Fruit fly (Drosophila melanogaster) whole organism, embryonic: ENCODE results near the gene CG45428.
A peak's percentile ranks its signal among the peaks of the same experiment; 100 is the strongest.

ENCODE experiments used
- Adf1 ChIP-seq: fragments of 200-800 bp; sonication (Bioruptor generic); IDR thresholded peaks from 2 replicates; pipeline ENCODE4 v1.3.6; 2022; ENCODE audit warnings: missing biosample characterization, missing genetic modification characterization
- BtbVII ChIP-seq: fragments of 200-800 bp; sonication (Bioruptor generic); optimal IDR thresholded peaks from 3 replicates; lab custom pipeline; 2017; ENCODE audit warnings: missing biosample characterization, mild to moderate bottlenecking, missing genetic modification characterization
- CG10543 ChIP-seq: fragments of 200-800 bp; sonication (Bioruptor generic); optimal IDR thresholded peaks from 3 replicates; lab custom pipeline; 2017; ENCODE audit warnings: missing biosample characterization, mild to moderate bottlenecking, missing genetic modification characterization, moderate library complexity
- CG12391 ChIP-seq: fragments of 200-800 bp; sonication (Bioruptor generic); optimal IDR thresholded peaks from 3 replicates; lab custom pipeline; 2018; ENCODE audit warnings: missing biosample characterization, mild to moderate bottlenecking, missing genetic modification characterization, moderate library complexity
- CG12659 ChIP-seq: fragments of 200-800 bp; sonication (Bioruptor generic); optimal IDR thresholded peaks from 3 replicates; lab custom pipeline; 2017; ENCODE audit warnings: mild to moderate bottlenecking, missing biosample characterization, missing genetic modification reagents, missing genetic modification characterization
- CG13894 ChIP-seq: fragments of 200-800 bp; sonication (Bioruptor generic); optimal IDR thresholded peaks from 3 replicates; lab custom pipeline; 2018; ENCODE audit warnings: missing biosample characterization, mild to moderate bottlenecking, missing genetic modification characterization, moderate library complexity
- CG17612 ChIP-seq: fragments of 200-800 bp; sonication (Bioruptor generic); IDR thresholded peaks from 2 replicates; pipeline ENCODE4 v1.3.6; 2022; ENCODE audit warnings: missing biosample characterization, missing genetic modification characterization
- CG1832 ChIP-seq: fragments of 200-800 bp; sonication (Bioruptor generic); optimal IDR thresholded peaks from 2 replicates; lab custom pipeline; 2017; ENCODE audit warnings: missing biosample characterization, mild to moderate bottlenecking, missing genetic modification characterization, inconsistent platforms
- CG18599 ChIP-seq: fragments of 200-800 bp; sonication (Bioruptor generic); optimal IDR thresholded peaks from 3 replicates; lab custom pipeline; 2017; ENCODE audit warnings: missing biosample characterization, missing genetic modification characterization, mild to moderate bottlenecking, moderate library complexity, missing genetic modification reagents
- CG31224 ChIP-seq: fragments of 200-800 bp; sonication (Bioruptor generic); IDR thresholded peaks from 2 replicates; pipeline ENCODE4 v1.3.6; 2022; ENCODE audit warnings: missing biosample characterization, missing genetic modification characterization
- CG3407 ChIP-seq: fragments of 200-800 bp; sonication (Bioruptor generic); optimal IDR thresholded peaks from 2 replicates; lab custom pipeline; 2018; ENCODE audit warnings: missing biosample characterization, mild to moderate bottlenecking, missing genetic modification characterization
- CG34422 ChIP-seq: fragments of 200-800 bp; sonication (Bioruptor generic); IDR thresholded peaks from 3 replicates; pipeline ENCODE4 v1.3.6; 2022; ENCODE audit warnings: missing biosample characterization, missing genetic modification characterization
- CG3726 ChIP-seq: fragments of 200-800 bp; sonication (Bioruptor generic); IDR thresholded peaks from 3 replicates; pipeline ENCODE4, ENCODE4 v1.3.6; 2022; ENCODE audit warnings: missing biosample characterization, missing genetic modification characterization
- CG6791 ChIP-seq: fragments of 200-800 bp; sonication (Bioruptor generic); IDR thresholded peaks from 3 replicates; pipeline ENCODE4 v1.3.6; 2022; ENCODE audit warnings: missing biosample characterization, missing genetic modification characterization; ENCODE audit not compliant: partially characterized antibody
- CHES-1-like ChIP-seq: fragments of 200-800 bp; sonication (Bioruptor generic); optimal IDR thresholded peaks from 2 replicates; lab custom pipeline; 2016; ENCODE audit warnings: missing biosample characterization, missing genetic modification characterization
- Deaf1 ChIP-seq: fragments of 200-800 bp; optimal IDR thresholded peaks from 3 replicates; lab custom pipeline; 2019; ENCODE audit warnings: missing biosample characterization, mild to moderate bottlenecking, missing genetic modification characterization, moderate library complexity
- Drgx ChIP-seq: fragments of 200-800 bp; sonication (Bioruptor generic); IDR thresholded peaks from 2 replicates; pipeline ENCODE4 v1.3.6; 2022; ENCODE audit warnings: missing biosample characterization, missing genetic modification characterization
- Gsc ChIP-seq: fragments of 200-800 bp; sonication (Bioruptor generic); IDR thresholded peaks from 2 replicates; pipeline ENCODE4 v1.3.6; 2022; ENCODE audit warnings: missing biosample characterization, missing genetic modification characterization
- HmgZ ChIP-seq: fragments of 200-800 bp; sonication (Bioruptor generic); optimal IDR thresholded peaks from 2 replicates; lab custom pipeline; 2018; ENCODE audit warnings: missing biosample characterization, mild to moderate bottlenecking, missing genetic modification characterization
- MBD-R2 ChIP-seq: fragments of 200-800 bp; sonication (Bioruptor generic); IDR thresholded peaks from 2 replicates; pipeline ENCODE4 v1.3.6; 2022; ENCODE audit warnings: missing biosample characterization, missing genetic modification characterization
- MTF-1 ChIP-seq: fragments of 200-800 bp; sonication (Bioruptor generic); optimal IDR thresholded peaks from 2 replicates; lab custom pipeline; 2018; ENCODE audit warnings: missing biosample characterization, mild to moderate bottlenecking, missing genetic modification characterization, borderline replicate concordance
- Med ChIP-seq: fragments of 200-800 bp; sonication (Bioruptor generic); peaks from one replicate; lab custom pipeline; 2016; ENCODE audit warnings: missing biosample characterization, missing genetic modification characterization, mild to moderate bottlenecking, inconsistent platforms, moderate library complexity
- NFAT ChIP-seq: fragments of 200-800 bp; sonication (Bioruptor generic); IDR thresholded peaks from 2 replicates; pipeline ENCODE4 v1.3.6; 2022; ENCODE audit warnings: missing biosample characterization, missing genetic modification characterization
- Nf-YC ChIP-seq: fragments of 200-800 bp; optimal IDR thresholded peaks from 3 replicates; lab custom pipeline; 2019; ENCODE audit warnings: missing biosample characterization, mild to moderate bottlenecking, missing genetic modification characterization, moderate library complexity
- Oaz ChIP-seq: fragments of 200-800 bp; sonication (Bioruptor generic); IDR thresholded peaks from 2 replicates; pipeline ENCODE4 v1.3.6; 2022; ENCODE audit warnings: missing biosample characterization, missing genetic modification characterization
- Pdp1 ChIP-seq, 2 experiments: fragments of 200-800 bp; sonication (Bioruptor generic); optimal IDR thresholded peaks; 3 replicates each; lab custom pipeline; 2016; ENCODE audit warnings: missing biosample characterization in 2 of 2, missing genetic modification characterization in 2 of 2, mild to moderate bottlenecking in 1 of 2, moderate library complexity in 1 of 2
- Sox100B ChIP-seq: fragments of 200-800 bp; sonication (Bioruptor generic); optimal IDR thresholded peaks from 3 replicates; lab custom pipeline; 2018; ENCODE audit warnings: missing biosample characterization, mild to moderate bottlenecking, missing genetic modification characterization
- Sry-δ ChIP-seq: fragments of 200-800 bp; sonication (Bioruptor generic); optimal IDR thresholded peaks from 2 replicates; lab custom pipeline; 2016; ENCODE audit warnings: missing biosample characterization, missing genetic modification characterization
- TFAM ChIP-seq: fragments of 200-800 bp; sonication (Bioruptor generic); optimal IDR thresholded peaks from 2 replicates; lab custom pipeline; 2017; ENCODE audit warnings: missing biosample characterization, missing genetic modification characterization, inconsistent platforms
- Trl ChIP-seq, 3 experiments: fragments of >200 bp in 2 of 3; fragments of 200-800 bp in 1 of 3; sonication (Bioruptor generic) in 1 of 3; optimal IDR thresholded peaks; 2 replicates in 1 of 3; 3 replicates in 2 of 3; lab custom pipeline; 2016 to 2017; ENCODE audit warnings: missing biosample characterization in 1 of 3, missing genetic modification characterization in 1 of 3
- cas ChIP-seq: fragments of 200-800 bp; sonication (Bioruptor generic); IDR thresholded peaks from 2 replicates; pipeline ENCODE4 v1.3.6; 2022; ENCODE audit warnings: missing biosample characterization, missing genetic modification characterization
- cg ChIP-seq: fragments of 200-800 bp; sonication (Bioruptor generic); optimal IDR thresholded peaks from 3 replicates; lab custom pipeline; 2019; ENCODE audit warnings: missing biosample characterization, mild to moderate bottlenecking, missing genetic modification characterization, moderate library complexity
- chinmo ChIP-seq: fragments of 200-800 bp; sonication (Bioruptor generic); IDR thresholded peaks from 4 replicates; pipeline ENCODE4 v1.3.6; 2022; ENCODE audit warnings: missing biosample characterization, missing genetic modification characterization; ENCODE audit not compliant: partially characterized antibody
- crol ChIP-seq: fragments of 200-800 bp; sonication (Bioruptor generic); IDR thresholded peaks from 2 replicates; pipeline ENCODE4 v1.3.6; 2022; ENCODE audit warnings: missing biosample characterization, missing genetic modification characterization
- cwo ChIP-seq: fragments of 200-800 bp; sonication (Bioruptor generic); optimal IDR thresholded peaks from 3 replicates; lab custom pipeline; 2017; ENCODE audit warnings: missing biosample characterization, missing genetic modification characterization, mild to moderate bottlenecking, moderate library complexity, missing genetic modification reagents
- grn ChIP-seq: fragments of 200-800 bp; sonication (Bioruptor generic); optimal IDR thresholded peaks from 3 replicates; lab custom pipeline; 2017; ENCODE audit warnings: missing biosample characterization, missing genetic modification characterization
- hb ChIP-seq: fragments of 200-800 bp; sonication (Bioruptor generic); IDR thresholded peaks from 3 replicates; pipeline ENCODE4 v1.3.6; 2022; ENCODE audit warnings: missing biosample characterization, missing genetic modification characterization; ENCODE audit not compliant: partially characterized antibody
- inv ChIP-seq: fragments of 200-800 bp; sonication (Bioruptor generic); IDR thresholded peaks from 2 replicates; pipeline ENCODE4 v1.3.6; 2022; ENCODE audit warnings: missing biosample characterization, missing genetic modification characterization; ENCODE audit not compliant: partially characterized antibody
- mirr ChIP-seq: fragments of 200-800 bp; sonication (Bioruptor generic); optimal IDR thresholded peaks from 3 replicates; lab custom pipeline; 2018; ENCODE audit warnings: missing biosample characterization, mild to moderate bottlenecking, missing genetic modification characterization
- nau ChIP-seq: fragments of 200-800 bp; sonication (Bioruptor generic); optimal IDR thresholded peaks from 3 replicates; lab custom pipeline; 2017; ENCODE audit warnings: missing biosample characterization, mild to moderate bottlenecking, missing genetic modification characterization, missing genetic modification reagents
- pho ChIP-seq: fragments of 200-800 bp; sonication (Bioruptor generic); optimal IDR thresholded peaks from 2 replicates; lab custom pipeline; 2016; ENCODE audit warnings: missing biosample characterization, missing genetic modification characterization
- ro ChIP-seq: fragments of 200-800 bp; sonication (Bioruptor generic); IDR thresholded peaks from 2 replicates; pipeline ENCODE4 v1.3.6; 2022; ENCODE audit warnings: missing biosample characterization, missing genetic modification characterization
- sna ChIP-seq: fragments of 200-800 bp; sonication (Bioruptor generic); IDR thresholded peaks from 2 replicates; pipeline ENCODE4 v1.3.6; 2022; ENCODE audit warnings: missing biosample characterization, missing genetic modification characterization; ENCODE audit not compliant: partially characterized antibody
- sug ChIP-seq: fragments of 200-800 bp; optimal IDR thresholded peaks from 2 replicates; lab custom pipeline; 2019; ENCODE audit warnings: missing biosample characterization, mild to moderate bottlenecking, missing genetic modification characterization, moderate library complexity

The CG45428 gene

DNA sequence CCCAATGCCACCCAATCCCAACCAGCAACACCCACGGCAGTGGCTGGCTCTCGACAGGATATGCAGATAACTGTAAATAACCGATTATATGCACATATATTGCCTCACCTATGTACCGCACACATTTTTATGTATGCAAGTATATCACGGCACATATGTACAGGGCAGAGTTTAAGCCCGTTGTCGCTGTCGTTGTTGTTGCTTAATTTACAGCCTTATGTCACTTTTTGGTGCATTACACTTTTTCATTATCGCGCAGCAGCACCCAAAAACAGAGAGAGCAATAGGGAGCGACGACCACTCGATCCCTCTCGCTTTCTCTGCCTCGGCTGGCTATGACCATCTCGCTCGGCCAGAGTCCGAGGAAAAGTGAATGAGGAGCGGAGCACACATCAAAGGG, 2.4 kb upstream of the CG45428 start:
- TF ChIP-seq Sox100B (GFP tag; lab: Kevin White, UChicago) (no peak), Pdp1 (GFP tag; optimal IDR thresholded peaks at IDR 0.05; lab: Kevin White, UChicago) (peak in 1 of 2 experiments; percentile 48), hb (no peak), CG1832 (GFP tag; lab: Kevin White, UChicago) (peak; percentile 46), Adf1 (GFP tag; lab: Robert Waterston, UW) (no peak), Nf-YC (tag; lab: Kevin White, UChicago) (no peak), MTF-1 (GFP tag; lab: Kevin White, UChicago) (no peak)

DNA sequence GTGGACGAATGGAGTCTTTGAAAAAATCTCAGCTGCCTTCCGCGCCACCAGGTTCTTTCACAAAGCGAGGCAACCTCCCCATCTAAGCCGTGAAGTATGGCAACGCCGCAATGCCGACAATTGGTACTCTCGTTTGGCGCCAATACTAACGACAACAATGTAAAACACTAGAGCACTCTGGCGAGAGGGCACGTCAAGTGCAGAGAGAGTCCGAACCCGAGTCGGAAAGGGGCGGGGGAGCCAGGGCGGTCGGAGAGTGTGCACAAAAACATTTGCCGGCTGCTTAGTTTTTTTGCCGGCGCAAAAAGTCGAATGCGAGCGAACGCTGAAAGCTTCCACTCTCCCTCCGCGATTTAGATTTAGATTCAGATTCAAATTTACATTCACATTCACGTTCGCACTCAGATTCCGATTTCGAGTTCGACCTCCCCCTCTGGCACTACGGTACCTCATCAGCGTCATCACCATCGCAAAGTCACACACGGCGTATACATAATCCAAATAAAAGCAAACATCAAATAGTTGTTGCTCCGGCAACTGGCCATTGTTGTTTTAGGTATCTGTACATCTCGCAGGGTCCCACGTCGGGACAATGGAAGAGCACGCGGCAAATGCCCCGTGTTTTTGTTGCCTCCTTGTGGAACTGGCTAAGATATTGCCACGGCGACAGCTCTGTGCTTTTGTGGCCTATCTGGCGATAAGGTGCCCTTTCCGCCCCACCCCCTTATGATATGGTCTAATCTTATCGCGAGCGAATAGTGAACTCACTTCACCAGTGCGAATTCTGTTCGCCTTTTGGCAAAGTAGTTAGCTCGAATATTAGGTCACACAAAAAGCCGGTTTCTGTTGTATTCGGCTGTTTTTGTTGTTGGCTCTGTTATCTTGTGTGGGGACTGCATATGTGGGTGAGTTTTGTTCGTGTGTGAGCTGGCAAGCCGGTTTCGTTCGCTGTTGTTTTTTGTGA, 1.1 kb upstream of the CG45428 start:
- TF ChIP-seq CG3407 (GFP tag; lab: Kevin White, UChicago): peak; percentile 95
- TF ChIP-seq CG31224 (GFP tag; lab: Robert Waterston, UW): peak; percentile 53; the same call in 1 of the 2 replicates
- TF ChIP-seq inv (GFP tag; lab: Robert Waterston, UW): no peak
- peak; percentile 76 for TF ChIP-seq CG10543 (GFP tag; lab: Kevin White, UChicago)
- TF ChIP-seq sna (GFP tag; lab: Robert Waterston, UW): 0 out of 2 replicates have a peak, but pooled peaks have one; percentile 22
- peak in 1 of 2 experiments; percentile 24 for TF ChIP-seq Pdp1 (GFP tag; optimal IDR thresholded peaks at IDR 0.05; lab: Kevin White, UChicago)
- TF ChIP-seq grn (GFP tag; lab: Kevin White, UChicago): peak; percentile 30
- TF ChIP-seq Gsc (GFP tag; lab: Robert Waterston, UW): no peak
- TF ChIP-seq mirr: peak; percentile 17
- TF ChIP-seq Oaz (GFP tag; lab: Robert Waterston, UW): no peak
- TF ChIP-seq BtbVII (GFP tag; lab: Kevin White, UChicago): peak; percentile 49
- peak; percentile 42 for TF ChIP-seq cg (GFP tag; lab: Kevin White, UChicago)
- no peak for TF ChIP-seq cas (GFP tag; lab: Robert Waterston, UW)
- peak; percentile 12; the same call in 1 of the 2 replicates for TF ChIP-seq MBD-R2 (GFP tag; lab: Robert Waterston, UW)
- no peak for TF ChIP-seq Sry-δ (GFP tag; lab: Kevin White, UChicago)
- TF ChIP-seq chinmo: peak; percentile 74; the same call in 2 of the 4 replicates
- 0 out of 2 replicates have a peak, but pooled peaks have one; percentile 21 for TF ChIP-seq NFAT (GFP tag; lab: Robert Waterston, UW)
- no peak for TF ChIP-seq CG3726 (GFP tag; lab: Robert Waterston, UW)
- peak; percentile 9 for TF ChIP-seq pho (GFP tag; lab: Kevin White, UChicago)
- TF ChIP-seq TFAM (GFP tag; lab: Kevin White, UChicago): no peak
- no peak for TF ChIP-seq CHES-1-like
- peak; percentile 39 for TF ChIP-seq nau (GFP tag; lab: Kevin White, UChicago)
- TF ChIP-seq hb: 0 out of 3 replicates have a peak, but pooled peaks have one; percentile 34
- TF ChIP-seq CG13894: peak; percentile 77
- TF ChIP-seq crol (GFP tag; lab: Robert Waterston, UW): peak; percentile 72
- TF ChIP-seq CG12391 (tag; lab: Kevin White, UChicago): no peak
- TF ChIP-seq CG18599: peak; percentile 29
- TF ChIP-seq Med: peak; percentile 49
- peak; percentile 49 for TF ChIP-seq HmgZ (tag; lab: Kevin White, UChicago)
- no peak for TF ChIP-seq ro (GFP tag; lab: Robert Waterston, UW)
- peak; percentile 9 for TF ChIP-seq cwo (GFP tag; lab: Kevin White, UChicago)
- peak; percentile 11 for TF ChIP-seq CG12659
- TF ChIP-seq sug (tag; lab: Kevin White, UChicago): peak; percentile 68
- 0 out of 3 replicates have a peak, but pooled peaks have one; percentile 34 for TF ChIP-seq CG6791 (GFP tag; lab: Robert Waterston, UW)
- TF ChIP-seq Deaf1: peak; percentile 71
- no peak for TF ChIP-seq CG17612 (GFP tag; lab: Robert Waterston, UW)
- TF ChIP-seq CG34422 (GFP tag; lab: Robert Waterston, UW): peak; percentile 32; the same call in 1 of the 3 replicates
- peak; percentile 39 to 76 for TF ChIP-seq Trl (optimal IDR thresholded peaks at IDR 0.05; lab: Kevin White, UChicago)
- TF ChIP-seq Trl (GFP tag; optimal IDR thresholded peaks at IDR 0.05; lab: Kevin White, UChicago): no peak
- peak; percentile 53; the same call in 1 of the 2 replicates for TF ChIP-seq Drgx (GFP tag; lab: Robert Waterston, UW)
